Worm (Caenorhabditis elegans): ENCODE results near the gene srz-91.
"Not testable (repeated sequence)": the region's sequence is repeated elsewhere in the genome, so short reads cannot be mapped to it uniquely, and the experiment has no call there.

srz-91 gene

DNA sequence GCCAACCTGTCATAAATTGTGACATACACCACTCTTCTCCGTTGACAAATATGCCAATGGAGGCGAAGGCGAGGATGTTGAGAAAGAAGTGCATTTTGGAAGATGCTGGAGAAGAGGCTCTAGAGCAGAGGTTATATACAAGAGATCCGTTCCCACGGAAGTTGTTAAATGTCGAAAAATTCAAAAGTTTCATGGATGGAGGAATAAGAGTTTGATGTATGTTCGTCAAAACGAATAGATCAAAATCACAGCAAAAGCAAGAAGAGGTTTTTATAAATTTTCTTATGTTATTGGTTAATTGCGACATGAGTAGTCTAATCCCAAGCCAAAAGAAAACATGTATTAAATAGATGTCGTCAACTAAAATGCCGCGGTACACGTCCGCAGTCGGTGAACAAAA is 2.6 kb downstream of the srz-91 start, which contains the start of gene Y6G8.15:
Gene Y6G8.15, minus strand, starts transcription at position 101 of the 400 bp plus-strand sequence.
- not testable (repeated sequence) for TF ChIP-seq elt-3, ztf-11, nhr-23 (tag; optimal IDR thresholded peaks at IDR 0.05)

DNA sequence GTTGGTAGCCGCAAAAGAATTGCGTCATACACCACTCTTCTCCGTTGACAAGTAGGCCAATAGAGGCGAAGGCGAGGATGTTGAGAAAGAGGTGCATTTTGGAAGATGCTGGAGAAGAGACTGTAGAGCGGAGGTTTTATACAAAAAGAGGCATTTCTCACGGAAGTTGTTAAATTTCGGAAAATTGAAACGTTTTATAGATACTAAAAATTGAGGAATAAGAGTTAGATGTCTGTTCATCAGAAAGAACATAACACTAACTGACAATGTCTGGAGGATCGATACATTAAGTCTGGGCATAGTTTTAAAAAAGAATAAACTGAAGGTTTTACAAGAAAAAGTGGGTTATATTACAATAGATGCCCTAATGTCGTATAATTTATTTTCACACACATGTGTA is 6.4 kb downstream of the srz-91 start, which contains the start of gene Y6G8.14:
Gene Y6G8.14, minus strand, starts transcription at position 101 of the 400 bp plus-strand sequence.
- TF ChIP-seq unc-62 (GFP tag; optimal IDR thresholded peaks at IDR 0.05) = no peak
- TF ChIP-seq fos-1 (tag; optimal IDR thresholded peaks at IDR 0.05) = no peak
- no peak for TF ChIP-seq nhr-237 (tag; optimal IDR thresholded peaks at IDR 0.05)
- TF ChIP-seq nhr-6 (tag; optimal IDR thresholded peaks at IDR 0.05) = no peak
- no peak for TF ChIP-seq nhr-12 (tag; optimal IDR thresholded peaks at IDR 0.05)
- TF ChIP-seq sma-9 (GFP tag; optimal IDR thresholded peaks at IDR 0.05) = no peak
- no peak for TF ChIP-seq sma-9 (tag; optimal IDR thresholded peaks at IDR 0.05)

ce11 chrV:17615609-17616008 is 7.7 kb downstream of the srz-91 start, which contains the start of gene Y6G8.5:
Gene Y6G8.5, minus strand, starts transcription at chrV:17615709.
- TF ChIP-seq nhr-11 (tag; optimal IDR thresholded peaks at IDR 0.05) (no peak), Y55F3AM.14 (GFP tag; optimal IDR thresholded peaks at IDR 0.05) (no peak), fos-1 (tag; optimal IDR thresholded peaks at IDR 0.05) (peak; percentile 11)

ce11 chrV:17616807-17617206 is 8.9 kb downstream of the srz-91 start, which contains the start of gene Y6G8.6:
Gene Y6G8.6, minus strand, starts transcription at chrV:17616904.
- TF ChIP-seq alr-1 (tag; optimal IDR thresholded peaks at IDR 0.05) (no peak), mbf-1 (tag; optimal IDR thresholded peaks at IDR 0.05) (no peak), egl-27 (tag; optimal IDR thresholded peaks at IDR 0.05) (no peak), ceh-16 (tag; optimal IDR thresholded peaks at IDR 0.05) (no peak), ztf-4 (tag; optimal IDR thresholded peaks at IDR 0.05) (no peak), ceh-82 (tag; optimal IDR thresholded peaks at IDR 0.05) (no peak), nhr-6 (tag; optimal IDR thresholded peaks at IDR 0.05) (no peak), fos-1 (tag; optimal IDR thresholded peaks at IDR 0.05) (peak; percentile 77)

- TF ChIP-seq nhr-21 (tag; optimal IDR thresholded peaks at IDR 0.05) (no peak), peb-1 (tag; optimal IDR thresholded peaks at IDR 0.05) (no peak), lin-39 (tag; optimal IDR thresholded peaks at IDR 0.05) (no peak), nhr-129 (tag; optimal IDR thresholded peaks at IDR 0.05) (no peak), ceh-16 (tag; optimal IDR thresholded peaks at IDR 0.05) (no peak), nhr-12 (tag; optimal IDR thresholded peaks at IDR 0.05) (no peak), nhr-10 (tag; optimal IDR thresholded peaks at IDR 0.05) (no peak), ztf-11 (tag; optimal IDR thresholded peaks at IDR 0.05) (no peak), lin-11 (tag; optimal IDR thresholded peaks at IDR 0.05) (no peak), nhr-77 (tag; optimal IDR thresholded peaks at IDR 0.05) (no peak), mab-5 (tag; optimal IDR thresholded peaks at IDR 0.05) (no peak), dmd-4 (tag; optimal IDR thresholded peaks at IDR 0.05) (no peak), nhr-6 (tag; optimal IDR thresholded peaks at IDR 0.05) (no peak), nhr-23 (tag; optimal IDR thresholded peaks at IDR 0.05) (no peak), C34F6.9 (tag; optimal IDR thresholded peaks at IDR 0.05) (no peak)
These were observed 12.4 kb downstream of the srz-91 start, which contains the start of gene Y6G8.8 for ce11 chrV:17620266-17620665. Gene Y6G8.8, plus strand, starts transcription at chrV:17620566.

DNA sequence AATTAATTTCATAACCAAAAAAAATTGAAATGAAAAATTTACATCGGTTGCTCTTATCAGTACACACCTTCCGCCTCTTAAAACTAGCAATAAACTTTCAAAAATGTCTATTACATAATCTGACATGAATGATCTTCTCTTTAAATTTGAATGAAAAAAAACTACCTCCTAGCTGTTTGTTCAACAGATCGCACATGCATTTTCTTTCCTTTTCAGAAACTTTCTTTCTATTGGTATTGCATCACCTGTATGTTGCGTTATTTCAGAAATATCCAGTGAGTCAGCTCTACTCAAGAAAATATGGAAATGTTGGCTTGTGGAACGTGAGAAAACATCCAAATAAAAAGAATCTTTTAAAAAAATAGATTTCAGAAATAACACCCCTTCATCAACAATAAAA is 15.3 kb downstream of the srz-91 start, which contains the start of gene F57G4.1:
Gene F57G4.1, plus strand, starts transcription at position 301 of the 400 bp plus-strand sequence.
- TF ChIP-seq nhr-77 (tag; optimal IDR thresholded peaks at IDR 0.05) (no peak), snpc-4 (tag; optimal IDR thresholded peaks at IDR 0.05) (no peak), unc-62 (GFP tag; optimal IDR thresholded peaks at IDR 0.05) (no peak), mdl-1 (tag; optimal IDR thresholded peaks at IDR 0.05) (no peak), elt-1 (tag; optimal IDR thresholded peaks at IDR 0.05) (no peak), C34F6.9 (tag; optimal IDR thresholded peaks at IDR 0.05) (no peak)

DNA sequence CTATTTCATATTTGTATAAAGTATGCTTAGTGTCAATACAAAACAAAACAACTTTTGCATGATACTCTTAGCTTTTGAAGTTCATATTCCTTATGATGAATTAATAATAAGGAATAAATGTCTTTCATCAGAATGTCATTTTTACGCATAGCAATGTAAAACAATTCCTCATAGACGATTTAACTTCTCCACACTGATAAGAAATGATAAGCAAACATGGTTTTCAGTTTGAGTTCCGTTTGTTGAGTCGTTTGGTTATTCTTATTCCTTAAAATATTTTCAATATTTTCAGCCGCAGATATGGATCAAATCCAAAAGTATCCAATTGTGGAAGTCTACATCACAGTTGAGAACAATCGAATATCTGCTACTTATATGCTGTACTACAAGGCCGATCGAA is 17.0 kb downstream of the srz-91 start, which contains the start of gene F57G4.11:
Gene F57G4.11, plus strand, starts transcription at position 301 of the 400 bp plus-strand sequence.
- TF ChIP-seq nhr-6 (tag; optimal IDR thresholded peaks at IDR 0.05) (no peak), zag-1 (tag; optimal IDR thresholded peaks at IDR 0.05) (no peak), lin-11 (tag; optimal IDR thresholded peaks at IDR 0.05) (no peak), mab-5 (tag; optimal IDR thresholded peaks at IDR 0.05) (no peak), peb-1 (tag; optimal IDR thresholded peaks at IDR 0.05) (no peak), lin-39 (tag; optimal IDR thresholded peaks at IDR 0.05) (no peak), dmd-4 (tag; optimal IDR thresholded peaks at IDR 0.05) (no peak), nhr-23 (tag; optimal IDR thresholded peaks at IDR 0.05) (no peak), blmp-1 (tag; optimal IDR thresholded peaks at IDR 0.05; ENCODE audit: insufficient read depth) (no peak), R02D3.7 (tag; optimal IDR thresholded peaks at IDR 0.05) (no peak), sem-4 (tag; optimal IDR thresholded peaks at IDR 0.05) (no peak), aly-2 (tag; optimal IDR thresholded peaks at IDR 0.05) (no peak), fos-1 (tag; optimal IDR thresholded peaks at IDR 0.05) (no peak), nhr-11 (tag; optimal IDR thresholded peaks at IDR 0.05) (no peak)

All from whole organism, L2 larva.